Fruit fly (Drosophila melanogaster) whole organism, embryonic: Measurements from ENCODE around the gene CG4133.
A peak's percentile ranks its signal among the peaks of the same experiment; 100 is the strongest.

ENCODE experiments used
- Aef1 ChIP-seq: fragments of 200-800 bp; sonication (Bioruptor generic); IDR thresholded peaks from 3 replicates; pipeline ENCODE4 v1.3.6; 2022; ENCODE audit warnings: missing biosample characterization, missing genetic modification characterization
- Atf6 ChIP-seq: fragments of 200-800 bp; sonication (Bioruptor generic); IDR thresholded peaks from 2 replicates; pipeline ENCODE4 v1.3.6; 2022; ENCODE audit warnings: missing biosample characterization, missing genetic modification characterization
- Awh ChIP-seq: fragments of 200-800 bp; sonication (Bioruptor generic); IDR thresholded peaks from 2 replicates; pipeline ENCODE4, ENCODE4 v1.3.6; 2022; ENCODE audit warnings: missing biosample characterization, missing genetic modification characterization
- Bgb ChIP-seq: fragments of 200-800 bp; sonication (Bioruptor generic); IDR thresholded peaks from 2 replicates; pipeline ENCODE4 v1.3.6; 2022; ENCODE audit warnings: missing biosample characterization, missing genetic modification characterization; ENCODE audit not compliant: partially characterized antibody
- CG10209 ChIP-seq: fragments of 200-800 bp; sonication (Bioruptor generic); optimal IDR thresholded peaks from 3 replicates; lab custom pipeline; 2017; ENCODE audit warnings: missing biosample characterization, mild to moderate bottlenecking, missing genetic modification characterization, missing genetic modification reagents
- CG10654 ChIP-seq: fragments of 200-800 bp; sonication (Bioruptor generic); optimal IDR thresholded peaks from 2 replicates; lab custom pipeline; 2016; ENCODE audit warnings: missing biosample characterization, missing genetic modification characterization
- CG11085 ChIP-seq: fragments of 200-800 bp; sonication (Bioruptor generic); IDR thresholded peaks from 2 replicates; pipeline ENCODE4 v1.3.6; 2022; ENCODE audit warnings: missing biosample characterization, missing genetic modification characterization
- CG14441 ChIP-seq: fragments of 200-800 bp; sonication (Bioruptor generic); IDR thresholded peaks from 2 replicates; pipeline ENCODE4 v1.3.6; 2022; ENCODE audit warnings: missing biosample characterization, missing genetic modification characterization
- CG1647 ChIP-seq: fragments of 200-800 bp; sonication (Bioruptor generic); optimal IDR thresholded peaks from 3 replicates; lab custom pipeline; 2016; ENCODE audit warnings: missing biosample characterization, missing genetic modification characterization
- CG16815 ChIP-seq: fragments of 200-800 bp; sonication (Bioruptor generic); optimal IDR thresholded peaks from 3 replicates; lab custom pipeline; 2017; ENCODE audit warnings: missing biosample characterization, mild to moderate bottlenecking, missing genetic modification characterization
- CG16863 ChIP-seq: fragments of 200-800 bp; sonication (Bioruptor generic); optimal IDR thresholded peaks from 3 replicates; lab custom pipeline; 2016; ENCODE audit warnings: missing biosample characterization, missing genetic modification characterization
- CG17612 ChIP-seq: fragments of 200-800 bp; sonication (Bioruptor generic); IDR thresholded peaks from 2 replicates; pipeline ENCODE4 v1.3.6; 2022; ENCODE audit warnings: missing biosample characterization, missing genetic modification characterization
- CG18011 ChIP-seq: fragments of 200-800 bp; sonication (Bioruptor generic); optimal IDR thresholded peaks from 2 replicates; lab custom pipeline; 2017; ENCODE audit warnings: missing biosample characterization, missing genetic modification characterization, mild to moderate bottlenecking, moderate library complexity, missing genotype
- CG2120 ChIP-seq: fragments of 200-800 bp; sonication (Bioruptor generic); optimal IDR thresholded peaks from 3 replicates; lab custom pipeline; 2016; ENCODE audit warnings: missing biosample characterization, missing genetic modification characterization
- CG30403 ChIP-seq: fragments of 200-800 bp; sonication (Bioruptor generic); optimal IDR thresholded peaks from 3 replicates; lab custom pipeline; 2016; ENCODE audit warnings: missing biosample characterization, missing genetic modification characterization
- CG42726 ChIP-seq: fragments of 200-800 bp; sonication (Bioruptor generic); IDR thresholded peaks from 2 replicates; pipeline ENCODE4 v1.3.6; 2022; ENCODE audit warnings: missing biosample characterization, missing genetic modification characterization; ENCODE audit not compliant: partially characterized antibody
- CG43689 ChIP-seq: fragments of 200-800 bp; sonication (Bioruptor generic); IDR thresholded peaks from 2 replicates; pipeline ENCODE4 v1.3.6; 2022; ENCODE audit warnings: missing biosample characterization, missing genetic modification characterization
- CG4854 ChIP-seq: fragments of 200-800 bp; sonication (Bioruptor generic); optimal IDR thresholded peaks from 2 replicates; lab custom pipeline; 2016; ENCODE audit warnings: missing biosample characterization, missing genetic modification characterization, inconsistent platforms
- CG6813 ChIP-seq: fragments of 200-800 bp; sonication (Bioruptor generic); optimal IDR thresholded peaks from 2 replicates; lab custom pipeline; 2017; ENCODE audit warnings: missing biosample characterization, missing genetic modification characterization, mild to moderate bottlenecking, moderate library complexity, missing genetic modification reagents
- CG7928 ChIP-seq: fragments of 200-800 bp; sonication (Bioruptor generic); optimal IDR thresholded peaks from 2 replicates; lab custom pipeline; 2017; ENCODE audit warnings: missing biosample characterization, mild to moderate bottlenecking, missing genetic modification characterization
- CG8478 ChIP-seq: fragments of >200 bp; optimal IDR thresholded peaks from 2 replicates; lab custom pipeline; 2018
- CG8924 ChIP-seq: fragments of 200-800 bp; optimal IDR thresholded peaks from 3 replicates; lab custom pipeline; 2019; ENCODE audit warnings: missing biosample characterization, mild to moderate bottlenecking, missing genetic modification characterization, moderate library complexity
- CG9876 ChIP-seq: fragments of 200-800 bp; sonication (Bioruptor generic); optimal IDR thresholded peaks from 2 replicates; lab custom pipeline; 2016; ENCODE audit warnings: missing biosample characterization, missing genetic modification characterization
- CG9932 ChIP-seq: fragments of 200-800 bp; sonication (Bioruptor generic); IDR thresholded peaks from 2 replicates; pipeline ENCODE4 v1.3.6; 2022; ENCODE audit warnings: missing biosample characterization, missing genetic modification characterization
- D19A ChIP-seq: fragments of 200-800 bp; optimal IDR thresholded peaks from 3 replicates; lab custom pipeline; 2019; ENCODE audit warnings: missing biosample characterization, mild to moderate bottlenecking, missing genetic modification characterization, moderate library complexity
- Doc2 ChIP-seq: fragments of 200-800 bp; sonication (Bioruptor generic); IDR thresholded peaks from 2 replicates; pipeline ENCODE4 v1.3.6; 2022; ENCODE audit warnings: missing biosample characterization, missing genetic modification characterization
- Gsc ChIP-seq: fragments of 200-800 bp; sonication (Bioruptor generic); IDR thresholded peaks from 2 replicates; pipeline ENCODE4 v1.3.6; 2022; ENCODE audit warnings: missing biosample characterization, missing genetic modification characterization
- HLH54F ChIP-seq: fragments of 200-800 bp; sonication (Bioruptor generic); optimal IDR thresholded peaks from 3 replicates; lab custom pipeline; 2016; ENCODE audit warnings: missing biosample characterization, missing genetic modification characterization
- HmgZ ChIP-seq: fragments of 200-800 bp; sonication (Bioruptor generic); optimal IDR thresholded peaks from 2 replicates; lab custom pipeline; 2018; ENCODE audit warnings: missing biosample characterization, mild to moderate bottlenecking, missing genetic modification characterization
- Jarid2 ChIP-seq: fragments of 200-800 bp; sonication (Bioruptor generic); optimal IDR thresholded peaks from 3 replicates; lab custom pipeline; 2017; ENCODE audit warnings: mild to moderate bottlenecking, missing biosample characterization, missing genetic modification reagents, missing genetic modification characterization
- Mes4 ChIP-seq: fragments of 200-800 bp; sonication (Bioruptor generic); optimal IDR thresholded peaks from 2 replicates; lab custom pipeline; 2016; ENCODE audit warnings: missing biosample characterization, missing genetic modification characterization
- NFAT ChIP-seq: fragments of 200-800 bp; sonication (Bioruptor generic); IDR thresholded peaks from 2 replicates; pipeline ENCODE4 v1.3.6; 2022; ENCODE audit warnings: missing biosample characterization, missing genetic modification characterization
- NK7.1 ChIP-seq: fragments of 200-800 bp; sonication (Bioruptor generic); optimal IDR thresholded peaks from 3 replicates; lab custom pipeline; 2016; ENCODE audit warnings: missing biosample characterization, missing genetic modification characterization
- Opbp ChIP-seq: fragments of 200-800 bp; sonication (Bioruptor generic); IDR thresholded peaks from 3 replicates; pipeline ENCODE4 v1.3.6; 2022; ENCODE audit warnings: missing biosample characterization, missing genetic modification characterization; ENCODE audit not compliant: partially characterized antibody
- Ravus ChIP-seq: fragments of 200-800 bp; sonication (Bioruptor generic); IDR thresholded peaks from 2 replicates; pipeline ENCODE4 v1.3.6; 2022; ENCODE audit warnings: missing biosample characterization, missing genetic modification characterization
- Sox100B ChIP-seq: fragments of 200-800 bp; sonication (Bioruptor generic); optimal IDR thresholded peaks from 3 replicates; lab custom pipeline; 2018; ENCODE audit warnings: missing biosample characterization, mild to moderate bottlenecking, missing genetic modification characterization
- Spps ChIP-seq: fragments of 200-800 bp; sonication (Bioruptor generic); optimal IDR thresholded peaks from 2 replicates; lab custom pipeline; 2018; ENCODE audit warnings: missing biosample characterization, mild to moderate bottlenecking, missing genetic modification characterization
- TFAM ChIP-seq: fragments of 200-800 bp; sonication (Bioruptor generic); optimal IDR thresholded peaks from 2 replicates; lab custom pipeline; 2017; ENCODE audit warnings: missing biosample characterization, missing genetic modification characterization, inconsistent platforms
- abd-A ChIP-seq: fragments of 200-800 bp; sonication (Bioruptor generic); optimal IDR thresholded peaks from 3 replicates; lab custom pipeline; 2019; ENCODE audit warnings: missing biosample characterization, mild to moderate bottlenecking, missing genetic modification characterization, moderate library complexity
- br ChIP-seq: fragments of >200 bp; optimal IDR thresholded peaks from 2 replicates; lab custom pipeline; 2017
- fd96Cb ChIP-seq: fragments of 200-800 bp; sonication (Bioruptor generic); optimal IDR thresholded peaks from 2 replicates; lab custom pipeline; 2018; ENCODE audit warnings: missing biosample characterization, mild to moderate bottlenecking, missing genetic modification characterization, moderate library complexity
- gfzf ChIP-seq: fragments of 200-800 bp; sonication (Bioruptor generic); optimal IDR thresholded peaks from 2 replicates; lab custom pipeline; 2016; ENCODE audit warnings: missing biosample characterization, mild to moderate bottlenecking, missing genetic modification characterization, moderate library complexity
- jigr1 ChIP-seq: fragments of 200-800 bp; sonication (Bioruptor generic); IDR thresholded peaks from 3 replicates; pipeline ENCODE4 v1.3.6; 2022; ENCODE audit warnings: missing biosample characterization, missing genetic modification characterization
- pan ChIP-seq, 4 experiments: fragments of >200 bp in 3 of 4; fragments of 200-800 bp in 1 of 4; sonication (Bioruptor generic) in 1 of 4; optimal IDR thresholded peaks in 3 of 4; IDR thresholded peaks in 1 of 4; 2 replicates each; pipeline versions ENCODE4 v1.3.6 to Lab custom; 2017 to 2022; ENCODE audit warnings: missing biosample characterization in 2 of 4, missing genetic modification characterization in 2 of 4, mixed read lengths in 1 of 4
- pita ChIP-seq: fragments of 200-800 bp; sonication (Bioruptor generic); optimal IDR thresholded peaks from 2 replicates; lab custom pipeline; 2017; ENCODE audit warnings: missing biosample characterization, mild to moderate bottlenecking, missing genetic modification characterization
- pros ChIP-seq: fragments of 200-800 bp; sonication (Bioruptor generic); optimal IDR thresholded peaks from 3 replicates; lab custom pipeline; 2019; ENCODE audit warnings: missing biosample characterization, mild to moderate bottlenecking, missing genetic modification characterization, moderate library complexity
- repo ChIP-seq: fragments of 200-800 bp; sonication (Bioruptor generic); optimal IDR thresholded peaks from 2 replicates; lab custom pipeline; 2016; ENCODE audit warnings: missing biosample characterization, missing genetic modification characterization
- sens ChIP-seq: fragments of 200-800 bp; sonication (Bioruptor generic); peaks from one replicate; lab custom pipeline; 2016; ENCODE audit warnings: missing biosample characterization, missing genetic modification characterization
- slou ChIP-seq: fragments of 200-800 bp; sonication (Bioruptor generic); optimal IDR thresholded peaks from 3 replicates; lab custom pipeline; 2016; ENCODE audit warnings: missing biosample characterization, missing genetic modification characterization
- sob ChIP-seq: fragments of 200-800 bp; sonication (Bioruptor generic); IDR thresholded peaks from 2 replicates; pipeline ENCODE4 v1.3.6; 2022; ENCODE audit warnings: missing biosample characterization, missing genetic modification characterization

CG4133 gene

dm6 chr2L:419620-420184 is 35.6 kb upstream of the CG4133 start, which contains the start of the genes CG13690 and RpLP1 (continued):
- TF ChIP-seq CG14441 (GFP tag; lab: Robert Waterston, UW) (no peak), CG1647 (peak; percentile 65), Spps (peak; percentile 54), Mes4 (GFP tag; lab: Kevin White, UChicago) (peak; percentile 89), NFAT (GFP tag; lab: Robert Waterston, UW) (peak; percentile 69; the same call in 1 of the 2 replicates), TFAM (GFP tag; lab: Kevin White, UChicago) (peak; percentile 70), CG17612 (GFP tag; lab: Robert Waterston, UW) (no peak; the same call in 1 of the 2 replicates), CG2120 (peak; percentile 39), CG10654 (GFP tag; lab: Kevin White, UChicago) (peak; percentile 15), pan (optimal IDR thresholded peaks at IDR 0.05; lab: Kevin White, UChicago) (no peak), pan (GFP tag; optimal IDR thresholded peaks at IDR 0.05 in 1 of 2, IDR thresholded peaks at IDR 0.05 in 1 of 2) (peak in 1 of 2 experiments; percentile 69), sob (0 out of 2 replicates have a peak, but pooled peaks have one; percentile 64), abd-A (tag; lab: Kevin White, UChicago) (no peak), Gsc (GFP tag; lab: Robert Waterston, UW) (no peak), Doc2 (GFP tag; lab: Robert Waterston, UW) (no peak), CG43689 (GFP tag; lab: Robert Waterston, UW) (no peak), br (lab: Kevin White, UChicago) (no peak), CG8478 (lab: Kevin White, UChicago) (no peak), CG42726 (GFP tag; lab: Robert Waterston, UW) (peak; percentile 14; the same call in 1 of the 2 replicates), CG9876 (GFP tag; lab: Kevin White, UChicago) (peak; percentile 40), D19A (tag; lab: Kevin White, UChicago) (no peak), fd96Cb (tag; lab: Kevin White, UChicago) (no peak), CG16815 (GFP tag; lab: Kevin White, UChicago) (no peak), sens (GFP tag; lab: Kevin White, UChicago) (peak; percentile 95), pros (GFP tag; lab: Kevin White, UChicago) (no peak), CG11085 (GFP tag; lab: Robert Waterston, UW) (peak; percentile 45; the same call in 1 of the 2 replicates), Aef1 (GFP tag; lab: Robert Waterston, UW) (peak; percentile 29; the same call in 1 of the 3 replicates), Bgb (GFP tag; lab: Robert Waterston, UW) (peak; percentile 25; the same call in 1 of the 2 replicates), gfzf (GFP tag; lab: Kevin White, UChicago) (peak; percentile 97), CG7928 (GFP tag; lab: Kevin White, UChicago) (peak; percentile 68), CG4854 (GFP tag; lab: Kevin White, UChicago) (peak; percentile 34), slou (GFP tag; lab: Kevin White, UChicago) (peak; percentile 39), Ravus (GFP tag; lab: Robert Waterston, UW) (no peak), Atf6 (peak; percentile 72), HLH54F (GFP tag; lab: Kevin White, UChicago) (peak; percentile 31), CG9932 (GFP tag; lab: Robert Waterston, UW) (peak; percentile 49), Opbp (GFP tag; lab: Robert Waterston, UW) (no peak), CG18011 (peak; percentile 58), Jarid2 (GFP tag; lab: Kevin White, UChicago) (peak; percentile 64), pita (GFP tag; lab: Kevin White, UChicago) (no peak), CG6813 (GFP tag; lab: Kevin White, UChicago) (peak; percentile 87), Awh (peak; percentile 50; the same call in 1 of the 2 replicates), repo (peak; percentile 40), Sox100B (GFP tag; lab: Kevin White, UChicago) (peak; percentile 86), CG16863 (peak; percentile 64), CG30403 (GFP tag; lab: Kevin White, UChicago) (peak; percentile 70), jigr1 (GFP tag; lab: Robert Waterston, UW) (no peak), HmgZ (peak; percentile 52), CG10209 (GFP tag; lab: Kevin White, UChicago) (peak; percentile 82), CG8924 (tag; lab: Kevin White, UChicago) (peak; percentile 92), NK7.1 (peak; percentile 54)
